Worm (Caenorhabditis elegans) whole organism, L2 larva: ENCODE measurements around the gene C05D12.3.

Source experiments
- ZK546.5 ChIP-seq: sonication (generic microtip); optimal IDR thresholded peaks from 2 replicates; lab custom pipeline; 2017; ENCODE audit warnings: missing biosample characterization, missing genetic modification characterization
- skn-1 ChIP-seq: sonication (generic microtip); optimal IDR thresholded peaks from 2 replicates; lab custom pipeline; 2017; ENCODE audit warnings: missing biosample characterization, missing genetic modification characterization

ce11 chrII:11417999-11418398 lies 7.1 kb upstream of the C05D12.3 start, which contains the start of gene C05D12.2:
- TF ChIP-seq ZK546.5 (no peak), skn-1 (tag; lab: Kevin White, UChicago) (no peak)
